Fruit fly (Drosophila melanogaster): ENCODE measurements around the gene CG6013.

DNA sequence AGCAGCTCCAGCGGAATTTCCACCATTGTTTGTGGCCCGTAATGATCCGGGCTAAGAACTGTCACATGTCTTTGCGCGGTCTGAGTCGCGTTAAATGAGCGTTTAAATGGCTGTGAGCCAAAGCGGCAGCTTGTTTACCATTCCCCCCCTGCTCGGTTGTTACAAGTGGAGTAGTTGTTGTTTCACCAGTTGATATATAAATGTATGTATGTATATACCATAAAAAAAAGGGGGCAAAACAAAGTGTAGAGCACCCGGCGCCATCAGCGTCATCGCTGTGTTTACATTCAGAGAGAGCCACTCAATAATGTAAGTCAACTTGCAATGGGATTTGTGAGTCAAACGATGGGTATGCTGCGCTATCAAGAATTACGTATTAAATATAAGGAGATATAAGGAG, 25.6 kb downstream of the CG6013 start:
- no peak for TF ChIP-seq Nf-YB (GFP tag; optimal IDR thresholded peaks at IDR 0.05)
- no peak for TF ChIP-seq CG14710 (tag; optimal IDR thresholded peaks at IDR 0.05)

Data from whole organism, embryonic.